Fruit fly (Drosophila melanogaster): ENCODE data around the gene tkv.

Gene tkv

dm6 chr2L:5256036-5256846 is 14.9 kb downstream of the tkv start (continued):
- TF ChIP-seq CG2199 (GFP tag; IDR thresholded peaks at IDR 0.05) (no peak), mirr (GFP tag; optimal IDR thresholded peaks at IDR 0.05) (no peak), Doc3 (GFP tag; IDR thresholded peaks at IDR 0.05; ENCODE audit: partially characterized antibody) (no peak), Vsx1 (GFP tag; optimal IDR thresholded peaks at IDR 0.05) (peak; percentile 53), CG3726 (GFP tag; IDR thresholded peaks at IDR 0.05) (0 out of 3 replicates have a peak, but pooled peaks have one; percentile 22), CG10209 (GFP tag; optimal IDR thresholded peaks at IDR 0.05) (peak; percentile 59), tup (GFP tag; optimal IDR thresholded peaks at IDR 0.05) (peak; percentile 23), CG3995 (GFP tag; optimal IDR thresholded peaks at IDR 0.05) (no peak), CG8359 (GFP tag; optimal IDR thresholded peaks at IDR 0.05; ENCODE audit: borderline replicate concordance) (peak; percentile 54), CG5245 (GFP tag; optimal IDR thresholded peaks at IDR 0.05) (peak; percentile 4), CG8765 (GFP tag; IDR thresholded peaks at IDR 0.05) (no peak), bowl (GFP tag; IDR thresholded peaks at IDR 0.05) (no peak), Ada2b (GFP tag; IDR thresholded peaks at IDR 0.05) (peak; percentile 21; the same call in 1 of the 2 replicates), da (GFP tag; optimal IDR thresholded peaks at IDR 0.05) (no peak), hkb (optimal IDR thresholded peaks at IDR 0.05) (no peak), hkb (GFP tag; IDR thresholded peaks at IDR 0.05) (peak; percentile 62), CG10543 (GFP tag; optimal IDR thresholded peaks at IDR 0.05) (peak; percentile 28), bcd (GFP tag; optimal IDR thresholded peaks at IDR 0.05) (no peak), luna (GFP tag; optimal IDR thresholded peaks at IDR 0.05) (no peak), CG7745 (tag; optimal IDR thresholded peaks at IDR 0.05) (peak; percentile 85), dimm (GFP tag; IDR thresholded peaks at IDR 0.05) (peak; percentile 54; the same call in 1 of the 2 replicates), grn (GFP tag; optimal IDR thresholded peaks at IDR 0.05) (peak; percentile 99), lov (optimal IDR thresholded peaks at IDR 0.05) (no peak), lov (GFP tag; IDR thresholded peaks at IDR 0.05) (peak; percentile 80; the same call in 2 of the 3 replicates), CG1233 (GFP tag; optimal IDR thresholded peaks at IDR 0.05) (peak; percentile 54), repo (GFP tag; optimal IDR thresholded peaks at IDR 0.05) (no peak), CG8281 (tag; optimal IDR thresholded peaks at IDR 0.05) (peak; percentile 39), fd64A (GFP tag; optimal IDR thresholded peaks at IDR 0.05) (peak; percentile 75), CG2712 (tag; optimal IDR thresholded peaks at IDR 0.05) (peak; percentile 34), CG11723 (GFP tag; optimal IDR thresholded peaks at IDR 0.05) (peak; percentile 45), Hr51 (GFP tag; optimal IDR thresholded peaks at IDR 0.05) (peak; percentile 44 to 49), ato (GFP tag; IDR thresholded peaks at IDR 0.05; ENCODE audit: partially characterized antibody) (no peak), CkIIα-i1 (GFP tag; IDR thresholded peaks at IDR 0.05) (no peak), Trl (optimal IDR thresholded peaks at IDR 0.05) (no peak), Trl (GFP tag; optimal IDR thresholded peaks at IDR 0.05) (peak; percentile 48), CG10274 (GFP tag; optimal IDR thresholded peaks at IDR 0.05) (no peak), HLH54F (GFP tag; optimal IDR thresholded peaks at IDR 0.05) (no peak), CG6175 (GFP tag; IDR thresholded peaks at IDR 0.05) (no peak), CG11560 (tag; IDR thresholded peaks at IDR 0.05) (no peak), Atf-2 (GFP tag; optimal IDR thresholded peaks at IDR 0.05) (peak; percentile 3), grau (tag; optimal IDR thresholded peaks at IDR 0.05) (peak; percentile 17), crp (GFP tag; optimal IDR thresholded peaks at IDR 0.05) (no peak), CG32772 (GFP tag; IDR thresholded peaks at IDR 0.05) (no peak; the same call in 1 of the 2 replicates), Mrtf (GFP tag; IDR thresholded peaks at IDR 0.05) (no peak), al (GFP tag; IDR thresholded peaks at IDR 0.05) (no peak), CG6791 (GFP tag; IDR thresholded peaks at IDR 0.05; ENCODE audit: partially characterized antibody) (no peak), CG3163 (GFP tag; optimal IDR thresholded peaks at IDR 0.05) (no peak), Nf-YA (GFP tag; IDR thresholded peaks at IDR 0.05) (0 out of 2 replicates have a peak, but pooled peaks have one; percentile 18), CG10431 (GFP tag; optimal IDR thresholded peaks at IDR 0.05) (peak; percentile 35), CG18764 (GFP tag; optimal IDR thresholded peaks at IDR 0.05) (peak; percentile 56)
